Worm (Caenorhabditis elegans) whole organism, L1 larva: ENCODE measurements around the gene fozi-1.

ENCODE experiments used
- C16A3.4 ChIP-seq: fragments of 150-350 bp; optimal IDR thresholded peaks from 2 replicates; lab custom pipeline; 2014; ENCODE audit warnings: missing biosample characterization, missing genetic modification characterization
- snu-23 ChIP-seq: sonication (generic microtip); optimal IDR thresholded peaks from 2 replicates; lab custom pipeline; 2016; ENCODE audit warnings: missing genetic modification characterization, missing compliant biosample characterization

DNA sequence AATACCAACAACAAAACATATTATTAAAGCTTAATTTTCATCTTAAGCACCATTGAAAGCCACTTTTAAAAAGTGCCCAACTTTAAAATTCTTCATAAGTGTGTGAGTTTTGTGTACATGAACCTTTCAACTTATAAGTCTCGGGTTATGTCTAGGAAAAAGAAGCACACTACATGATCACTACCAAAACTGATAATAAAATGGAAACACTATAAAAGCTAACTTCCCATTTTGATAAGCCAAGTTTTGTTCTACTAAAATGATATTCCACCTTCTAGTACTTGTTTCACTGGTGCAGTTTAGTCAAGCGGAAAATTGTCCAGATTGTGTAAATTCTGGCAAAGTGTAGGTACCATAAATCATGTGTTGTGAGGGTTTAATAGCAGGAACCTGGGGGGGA, 32.9 kb downstream of the fozi-1 start, which contains the start of gene C40H1.8:
- no peak for TF ChIP-seq C16A3.4
- TF ChIP-seq snu-23 (GFP tag; lab: Kevin White, UChicago): no peak
